Worm (Caenorhabditis elegans) whole organism, L2 larva: ENCODE measurements around the gene C37C3.18.

Experiments used
- aly-2 ChIP-seq: fragments of 150-350 bp; optimal IDR thresholded peaks from 2 replicates; lab custom pipeline; 2014; ENCODE audit warnings: missing biosample characterization, missing genetic modification characterization
- gmeb-1 ChIP-seq: fragments of 150-350 bp; optimal IDR thresholded peaks from 2 replicates; lab custom pipeline; 2014; ENCODE audit warnings: missing biosample characterization, missing genetic modification characterization
- lin-13 ChIP-seq: fragments of 150-350 bp; optimal IDR thresholded peaks from 2 replicates; lab custom pipeline; 2014; ENCODE audit warnings: missing biosample characterization, missing genetic modification reagents, missing genetic modification characterization
- lin-39 ChIP-seq: fragments of 150-350 bp; optimal IDR thresholded peaks from 2 replicates; lab custom pipeline; 2014; ENCODE audit warnings: missing biosample characterization, missing genetic modification reagents, missing genetic modification characterization
- lsy-2 ChIP-seq, 2 experiments: fragments of 150-350 bp in 1 of 2; sonication (generic microtip) in 1 of 2; optimal IDR thresholded peaks; 2 replicates each; lab custom pipeline; 2014 to 2017; ENCODE audit warnings: missing biosample characterization in 2 of 2, missing genetic modification characterization in 2 of 2
- nhr-11 ChIP-seq: fragments of 150-350 bp; optimal IDR thresholded peaks from 2 replicates; lab custom pipeline; 2014; ENCODE audit warnings: missing biosample characterization, missing genetic modification characterization
- nhr-23 ChIP-seq: fragments of 150-350 bp; optimal IDR thresholded peaks from 2 replicates; lab custom pipeline; 2014; ENCODE audit warnings: missing biosample characterization, missing genetic modification reagents, missing genetic modification characterization
- nhr-25 ChIP-seq: fragments of 150-350 bp; sonication (generic microtip); optimal IDR thresholded peaks from 3 replicates; lab custom pipeline; 2014; ENCODE audit warnings: missing biosample characterization, missing genetic modification characterization
- nhr-6 ChIP-seq: fragments of 150-350 bp; optimal IDR thresholded peaks from 2 replicates; lab custom pipeline; 2014; ENCODE audit warnings: missing biosample characterization, missing genetic modification characterization
- peb-1 ChIP-seq: fragments of 150-350 bp; optimal IDR thresholded peaks from 2 replicates; lab custom pipeline; 2014; ENCODE audit warnings: missing biosample characterization, missing genetic modification characterization
- unc-39 ChIP-seq: fragments of 150-350 bp; optimal IDR thresholded peaks from 2 replicates; lab custom pipeline; 2014; ENCODE audit warnings: missing biosample characterization, missing genetic modification characterization

ce11 chrV:7901222-7901621 lies 46.4 kb downstream of the C37C3.18 start:
- no peak for TF ChIP-seq nhr-11 (tag; lab: Kevin White, UChicago)
- no peak for TF ChIP-seq nhr-25
- TF ChIP-seq lsy-2 (tag; optimal IDR thresholded peaks at IDR 0.05; lab: Kevin White, UChicago) = no peak
- TF ChIP-seq lin-13 = no peak
- no peak for TF ChIP-seq peb-1 (tag; lab: Kevin White, UChicago)
- TF ChIP-seq gmeb-1 (tag; lab: Kevin White, UChicago) = no peak
- TF ChIP-seq nhr-23 (tag; lab: Kevin White, UChicago) = no peak
- no peak for TF ChIP-seq unc-39 (tag; lab: Kevin White, UChicago)
- TF ChIP-seq lin-39 (tag; lab: Kevin White, UChicago) = no peak
- TF ChIP-seq nhr-6 = no peak
- no peak for TF ChIP-seq aly-2 (tag; lab: Kevin White, UChicago)
